Worm (Caenorhabditis elegans): Measurements from ENCODE around the gene smrc-1.

The smrc-1 gene

ce11 chrIII:6419409-6419944 lies 28.7 kb downstream of the smrc-1 start, which contains the start of gene atgl-1 (continued):
- TF ChIP-seq fos-1 (tag; optimal IDR thresholded peaks at IDR 0.05) (no peak), nhr-102 (tag; optimal IDR thresholded peaks at IDR 0.05) (no peak), hlh-30 (tag; optimal IDR thresholded peaks at IDR 0.05; ENCODE audit: insufficient read depth) (peak; percentile 43), ztf-11 (tag; optimal IDR thresholded peaks at IDR 0.05) (no peak), nhr-11 (tag; optimal IDR thresholded peaks at IDR 0.05) (no peak), mdl-1 (tag; optimal IDR thresholded peaks at IDR 0.05) (peak in 1 of 2 experiments; percentile 38), dve-1 (tag; optimal IDR thresholded peaks at IDR 0.05; ENCODE audit: insufficient read depth) (peak; percentile 1), ces-1 (GFP tag; optimal IDR thresholded peaks at IDR 0.05) (no peak), saeg-2 (GFP tag; IDR thresholded peaks at IDR 0.05) (no peak), lin-13 (GFP tag; optimal IDR thresholded peaks at IDR 0.05) (no peak), egl-43 (GFP tag; IDR thresholded peaks at IDR 0.05) (no peak), dmd-6 (GFP tag; IDR thresholded peaks at IDR 0.05) (peak; percentile 32; the same call in 1 of the 2 replicates), T20F7.1 (GFP tag; optimal IDR thresholded peaks at IDR 0.05) (no peak), ceh-32 (tag; optimal IDR thresholded peaks at IDR 0.05; ENCODE audit: poor library complexity) (no peak), daf-8 (GFP tag; IDR thresholded peaks at IDR 0.05) (no peak), php-3 (GFP tag; IDR thresholded peaks at IDR 0.05) (no peak), nhr-28 (tag; optimal IDR thresholded peaks at IDR 0.05) (peak; percentile 69), nhr-6 (tag; optimal IDR thresholded peaks at IDR 0.05) (no peak), nhr-25 (tag; optimal IDR thresholded peaks at IDR 0.05; ENCODE audit: borderline replicate concordance, insufficient read depth) (no peak), sdz-12 (GFP tag; optimal IDR thresholded peaks at IDR 0.05) (no peak), ztf-7 (tag; optimal IDR thresholded peaks at IDR 0.05) (no peak), ZK337.2 (GFP tag; IDR thresholded peaks at IDR 0.05) (no peak), mxl-3 (GFP tag; optimal IDR thresholded peaks at IDR 0.05) (peak; percentile 35), spr-1 (tag; optimal IDR thresholded peaks at IDR 0.05) (no peak), Y75B8A.6 (GFP tag; IDR thresholded peaks at IDR 0.05) (no peak), set-16 (GFP tag; IDR thresholded peaks at IDR 0.05) (no peak), daf-19 (GFP tag; conservative IDR thresholded peaks at IDR 0.05) (no peak), nhr-76 (tag; optimal IDR thresholded peaks at IDR 0.05) (no peak), spr-3 (GFP tag; optimal IDR thresholded peaks at IDR 0.05) (no peak), D1046.2 (GFP tag; IDR thresholded peaks at IDR 0.05) (no peak), duxl-1 (tag; optimal IDR thresholded peaks at IDR 0.05; ENCODE audit: poor library complexity) (no peak), ctbp-1 (GFP tag; IDR thresholded peaks at IDR 0.05) (no peak), lin-1 (GFP tag; IDR thresholded peaks at IDR 0.05) (no peak), ceh-62 (tag; optimal IDR thresholded peaks at IDR 0.05) (no peak), mes-2 (tag; optimal IDR thresholded peaks at IDR 0.05; ENCODE audit: poor library complexity, severe bottlenecking) (no peak), zip-11 (GFP tag; IDR thresholded peaks at IDR 0.05) (no peak), jun-1 (tag; optimal IDR thresholded peaks at IDR 0.05) (no peak)

- peak in 1 of 2 experiments; percentile 51 for TF ChIP-seq mdl-1 (tag; optimal IDR thresholded peaks at IDR 0.05)
- peak in 1 of 2 experiments; percentile 61 for TF ChIP-seq daf-16 (GFP tag; optimal IDR thresholded peaks at IDR 0.05)
- peak; percentile 36 for TF ChIP-seq daf-16 (tag; optimal IDR thresholded peaks at IDR 0.05)
- TF ChIP-seq F44E2.7 (GFP tag; IDR thresholded peaks at IDR 0.05) = no peak
- peak; percentile 59 for TF ChIP-seq dmd-6 (GFP tag; IDR thresholded peaks at IDR 0.05)
- no peak for TF ChIP-seq zip-2 (tag; optimal IDR thresholded peaks at IDR 0.05)
- peak; percentile 7; the same call in 1 of the 2 replicates for TF ChIP-seq hmg-1.1 (GFP tag; IDR thresholded peaks at IDR 0.05)
- no peak for TF ChIP-seq nhr-102 (tag; optimal IDR thresholded peaks at IDR 0.05)
- peak; percentile 57 for TF ChIP-seq nhr-11 (tag; optimal IDR thresholded peaks at IDR 0.05)
- 0 out of 2 replicates have a peak, but pooled peaks have one; percentile 11 for TF ChIP-seq mdt-29 (GFP tag; IDR thresholded peaks at IDR 0.05)
- TF ChIP-seq unc-62 (GFP tag; optimal IDR thresholded peaks at IDR 0.05 in 1 of 2) = peak in 1 of 2 experiments; percentile 31
- no peak for TF ChIP-seq unc-62 (tag; optimal IDR thresholded peaks at IDR 0.05)
- peak; percentile 77 for TF ChIP-seq nhr-28 (tag; optimal IDR thresholded peaks at IDR 0.05)
- 0 out of 2 replicates have a peak, but pooled peaks have one; percentile 57 for TF ChIP-seq dmd-8 (GFP tag; IDR thresholded peaks at IDR 0.05)
- no peak for TF ChIP-seq nhr-25 (tag; optimal IDR thresholded peaks at IDR 0.05; ENCODE audit: borderline replicate concordance, insufficient read depth)
- TF ChIP-seq lin-29 (GFP tag; IDR thresholded peaks at IDR 0.05) = no peak
- no peak for TF ChIP-seq ztf-7 (tag; optimal IDR thresholded peaks at IDR 0.05)
- no peak for TF ChIP-seq Y105C5A.15 (GFP tag; IDR thresholded peaks at IDR 0.05)
- TF ChIP-seq hlh-30 (tag; optimal IDR thresholded peaks at IDR 0.05; ENCODE audit: insufficient read depth) = peak; percentile 55
- TF ChIP-seq hlh-11 (tag; optimal IDR thresholded peaks at IDR 0.05) = peak; percentile 60
- no peak for TF ChIP-seq T20F7.1 (GFP tag; optimal IDR thresholded peaks at IDR 0.05)
- TF ChIP-seq ceh-20 (GFP tag; IDR thresholded peaks at IDR 0.05) = 0 out of 2 replicates have a peak, but pooled peaks have one; percentile 22
Measured at ce11 chrIII:6420201-6420600, 29.5 kb downstream of the smrc-1 start.
